Fruit fly (Drosophila melanogaster): ENCODE measurements around the gene Trissin.

dm6 chr3R:15508631-15509030, 23.4 kb upstream of the Trissin start, which contains the start of gene CG44014:
- TF ChIP-seq psq (optimal IDR thresholded peaks at IDR 0.05), result no peak
- no peak for TF ChIP-seq Dll (optimal IDR thresholded peaks at IDR 0.05)
- TF ChIP-seq pan (optimal IDR thresholded peaks at IDR 0.05), result no peak
- TF ChIP-seq usp (GFP tag; optimal IDR thresholded peaks at IDR 0.05), result no peak
- TF ChIP-seq CG8478 (optimal IDR thresholded peaks at IDR 0.05), result no peak
